Worm (Caenorhabditis elegans) whole organism, midembryonic: ENCODE data around the gene srpa-72.

Source experiments
- T22C8.4 ChIP-seq: fragments of 200-800 bp; sonication (Bioruptor generic); IDR thresholded peaks from 2 replicates; pipeline ENCODE4 v1.3.6; 2022; ENCODE audit warnings: missing genetic modification characterization, missing compliant biosample characterization
- flt-1 ChIP-seq: fragments of 200-800 bp; sonication (Bioruptor generic); IDR thresholded peaks from 2 replicates; pipeline ENCODE4 v1.3.6; 2022; ENCODE audit warnings: missing genetic modification characterization, missing compliant biosample characterization
- ref-1 ChIP-seq: fragments of 200-800 bp; sonication (Bioruptor generic); conservative IDR thresholded peaks from 2 replicates; pipeline ENCODE4 v1.3.6; 2022; ENCODE audit warnings: missing genetic modification reagents, missing genetic modification characterization, missing compliant biosample characterization
- ztf-23 ChIP-seq: fragments of 200-800 bp; sonication (Bioruptor generic); IDR thresholded peaks from 2 replicates; pipeline ENCODE4 v1.3.6; 2022; ENCODE audit warnings: missing genetic modification reagents, missing genetic modification characterization, missing compliant biosample characterization
- ztf-29 ChIP-seq: fragments of 200-800 bp; sonication (Bioruptor generic); IDR thresholded peaks from 2 replicates; pipeline ENCODE4 v1.3.6; 2022; ENCODE audit warnings: missing genetic modification reagents, missing genetic modification characterization, missing compliant biosample characterization

DNA sequence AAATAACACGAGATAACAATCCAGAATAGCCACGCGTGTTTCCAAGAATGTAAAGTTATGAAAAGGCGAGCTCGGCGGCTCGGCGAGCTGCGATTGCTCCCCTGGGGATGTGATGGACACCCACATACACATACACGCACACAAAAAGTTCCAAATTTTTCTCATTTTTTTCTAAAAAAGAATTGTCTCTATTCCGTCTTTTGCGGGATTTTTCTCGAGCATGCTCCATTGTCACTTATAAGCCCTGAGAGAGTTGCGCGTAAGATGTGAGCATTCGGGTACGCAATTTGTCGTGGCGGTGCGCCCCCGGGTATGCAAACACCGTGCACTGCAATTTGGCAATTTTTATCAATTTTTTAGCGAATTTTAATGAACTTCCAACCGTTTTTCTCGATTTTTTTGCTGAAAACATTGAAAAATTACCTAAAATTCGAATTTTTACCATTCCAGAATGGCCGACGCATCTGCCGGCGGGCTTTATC lies at the start of gene srpa-72, which contains the start of gene F08D12.12:
- no peak for TF ChIP-seq ztf-23 (GFP tag; lab: Robert Waterston, UW)
- TF ChIP-seq ztf-29 (GFP tag; lab: Robert Waterston, UW), result no peak; the same call in 1 of the 2 replicates
- TF ChIP-seq ref-1 (GFP tag; lab: Robert Waterston, UW), result no peak
- TF ChIP-seq flt-1, result no peak
- TF ChIP-seq T22C8.4 (GFP tag; lab: Robert Waterston, UW), result no peak
